Fruit fly (Drosophila melanogaster) whole organism, embryonic: ENCODE data around the gene vkg.
A peak's percentile ranks its signal among the peaks of the same experiment; 100 is the strongest.

Source experiments
- Bdp1 ChIP-seq: fragments of 200-800 bp; sonication (Bioruptor generic); optimal IDR thresholded peaks from 3 replicates; lab custom pipeline; 2016; ENCODE audit warnings: missing biosample characterization, missing genetic modification characterization
- CG11695 ChIP-seq: fragments of 200-800 bp; sonication (Bioruptor generic); IDR thresholded peaks from 3 replicates; pipeline ENCODE4 v1.3.6; 2022; ENCODE audit warnings: missing biosample characterization, missing genetic modification characterization
- CG11723 ChIP-seq: fragments of 200-800 bp; sonication (Bioruptor generic); optimal IDR thresholded peaks from 2 replicates; lab custom pipeline; 2017; ENCODE audit warnings: missing biosample characterization, mild to moderate bottlenecking, missing genetic modification characterization
- CG13296 ChIP-seq: fragments of 200-800 bp; sonication (Bioruptor generic); optimal IDR thresholded peaks from 3 replicates; lab custom pipeline; 2018; ENCODE audit warnings: missing biosample characterization, mild to moderate bottlenecking, missing genetic modification characterization
- CG14441 ChIP-seq: fragments of 200-800 bp; sonication (Bioruptor generic); IDR thresholded peaks from 2 replicates; pipeline ENCODE4 v1.3.6; 2022; ENCODE audit warnings: missing biosample characterization, missing genetic modification characterization
- CG1603 ChIP-seq: fragments of 200-800 bp; sonication (Bioruptor generic); optimal IDR thresholded peaks from 2 replicates; lab custom pipeline; 2019; ENCODE audit warnings: missing biosample characterization, mild to moderate bottlenecking, missing genetic modification characterization, moderate library complexity
- CG16779 ChIP-seq: fragments of 200-800 bp; sonication (Bioruptor generic); IDR thresholded peaks from 2 replicates; pipeline ENCODE4 v1.3.6; 2022; ENCODE audit warnings: missing biosample characterization, missing genetic modification characterization
- CG16813 ChIP-seq: fragments of 200-800 bp; sonication (Bioruptor generic); IDR thresholded peaks from 3 replicates; pipeline ENCODE4 v1.3.6; 2022; ENCODE audit warnings: missing biosample characterization, missing genetic modification characterization; ENCODE audit not compliant: partially characterized antibody
- CG17186 ChIP-seq: fragments of 200-800 bp; sonication (Bioruptor generic); optimal IDR thresholded peaks from 3 replicates; lab custom pipeline; 2017; ENCODE audit warnings: missing biosample characterization, missing genetic modification reagents, missing genetic modification characterization
- CG17328 ChIP-seq: fragments of 200-800 bp; sonication (Bioruptor generic); IDR thresholded peaks from 2 replicates; pipeline ENCODE4 v1.3.6; 2022; ENCODE audit warnings: missing biosample characterization, missing genetic modification characterization
- CG2129 ChIP-seq: fragments of 200-800 bp; sonication (Bioruptor generic); IDR thresholded peaks from 2 replicates; pipeline ENCODE4 v1.3.6; 2022; ENCODE audit warnings: missing biosample characterization, missing genetic modification characterization; ENCODE audit not compliant: partially characterized antibody
- CG2712 ChIP-seq: fragments of 200-800 bp; optimal IDR thresholded peaks from 3 replicates; lab custom pipeline; 2019; ENCODE audit warnings: missing biosample characterization, mild to moderate bottlenecking, missing genetic modification characterization, moderate library complexity
- CG5180 ChIP-seq: fragments of 200-800 bp; sonication (Bioruptor generic); optimal IDR thresholded peaks from 3 replicates; lab custom pipeline; 2017; ENCODE audit warnings: missing biosample characterization, missing genetic modification characterization, mild to moderate bottlenecking, moderate library complexity, missing genetic modification reagents
- CG7928 ChIP-seq: fragments of 200-800 bp; sonication (Bioruptor generic); optimal IDR thresholded peaks from 2 replicates; lab custom pipeline; 2017; ENCODE audit warnings: missing biosample characterization, mild to moderate bottlenecking, missing genetic modification characterization
- CG8388 ChIP-seq: fragments of 200-800 bp; sonication (Bioruptor generic); optimal IDR thresholded peaks from 2 replicates; lab custom pipeline; 2019; ENCODE audit warnings: missing biosample characterization, mild to moderate bottlenecking, missing genetic modification characterization, moderate library complexity
- CG8478 ChIP-seq: fragments of >200 bp; optimal IDR thresholded peaks from 2 replicates; lab custom pipeline; 2018
- CG9876 ChIP-seq: fragments of 200-800 bp; sonication (Bioruptor generic); optimal IDR thresholded peaks from 2 replicates; lab custom pipeline; 2016; ENCODE audit warnings: missing biosample characterization, missing genetic modification characterization
- Deaf1 ChIP-seq: fragments of 200-800 bp; optimal IDR thresholded peaks from 3 replicates; lab custom pipeline; 2019; ENCODE audit warnings: missing biosample characterization, mild to moderate bottlenecking, missing genetic modification characterization, moderate library complexity
- Drgx ChIP-seq: fragments of 200-800 bp; sonication (Bioruptor generic); IDR thresholded peaks from 2 replicates; pipeline ENCODE4 v1.3.6; 2022; ENCODE audit warnings: missing biosample characterization, missing genetic modification characterization
- Fer1 ChIP-seq: fragments of 200-800 bp; sonication (Bioruptor generic); optimal IDR thresholded peaks from 2 replicates; lab custom pipeline; 2017; ENCODE audit warnings: missing biosample characterization, mild to moderate bottlenecking, missing genetic modification characterization
- Fer2 ChIP-seq: fragments of 200-800 bp; sonication (Bioruptor generic); optimal IDR thresholded peaks from 2 replicates; lab custom pipeline; 2018; ENCODE audit warnings: missing biosample characterization, mild to moderate bottlenecking, missing genetic modification characterization, moderate library complexity
- Lhr ChIP-seq: fragments of 200-800 bp; sonication (Bioruptor generic); optimal IDR thresholded peaks from 3 replicates; lab custom pipeline; 2017; ENCODE audit warnings: mild to moderate bottlenecking, missing biosample characterization, missing genetic modification reagents, missing genetic modification characterization
- MTF-1 ChIP-seq: fragments of 200-800 bp; sonication (Bioruptor generic); optimal IDR thresholded peaks from 2 replicates; lab custom pipeline; 2018; ENCODE audit warnings: missing biosample characterization, mild to moderate bottlenecking, missing genetic modification characterization, borderline replicate concordance
- Oaz ChIP-seq: fragments of 200-800 bp; sonication (Bioruptor generic); IDR thresholded peaks from 2 replicates; pipeline ENCODE4 v1.3.6; 2022; ENCODE audit warnings: missing biosample characterization, missing genetic modification characterization
- Ravus ChIP-seq: fragments of 200-800 bp; sonication (Bioruptor generic); IDR thresholded peaks from 2 replicates; pipeline ENCODE4 v1.3.6; 2022; ENCODE audit warnings: missing biosample characterization, missing genetic modification characterization
- Vsx1 ChIP-seq: fragments of 200-800 bp; sonication (Bioruptor generic); optimal IDR thresholded peaks from 2 replicates; lab custom pipeline; 2017; ENCODE audit warnings: missing biosample characterization, mild to moderate bottlenecking, missing genetic modification characterization, missing genetic modification reagents
- YL-1 ChIP-seq: fragments of 200-800 bp; sonication (Bioruptor generic); optimal IDR thresholded peaks from 3 replicates; lab custom pipeline; 2017; ENCODE audit warnings: missing biosample characterization, mild to moderate bottlenecking, missing genetic modification characterization
- bab2 ChIP-seq: fragments of 200-800 bp; sonication (Bioruptor generic); optimal IDR thresholded peaks from 2 replicates; lab custom pipeline; 2016; ENCODE audit warnings: missing biosample characterization, missing genetic modification characterization
- crp ChIP-seq, 2 experiments: fragments of 200-800 bp; sonication (Bioruptor generic); optimal IDR thresholded peaks; 2 replicates in 1 of 2; 3 replicates in 1 of 2; lab custom pipeline; 2017; ENCODE audit warnings: missing biosample characterization in 2 of 2, missing genetic modification characterization in 2 of 2, mild to moderate bottlenecking in 1 of 2, moderate library complexity in 1 of 2
- dimm ChIP-seq: fragments of 200-800 bp; sonication (Bioruptor generic); IDR thresholded peaks from 2 replicates; pipeline ENCODE4 v1.3.6; 2022; ENCODE audit warnings: missing biosample characterization, missing genetic modification characterization
- dmrt99B ChIP-seq: fragments of 200-800 bp; sonication (Bioruptor generic); optimal IDR thresholded peaks from 2 replicates; lab custom pipeline; 2018; ENCODE audit warnings: missing biosample characterization, mild to moderate bottlenecking, missing genetic modification characterization, moderate library complexity
- emc ChIP-seq: fragments of 200-800 bp; sonication (Bioruptor generic); optimal IDR thresholded peaks from 2 replicates; lab custom pipeline; 2016; ENCODE audit warnings: missing biosample characterization, missing genetic modification characterization
- exex ChIP-seq: fragments of 200-800 bp; sonication (Bioruptor generic); optimal IDR thresholded peaks from 4 replicates; lab custom pipeline; 2018; ENCODE audit warnings: missing biosample characterization, mild to moderate bottlenecking, missing genetic modification characterization, moderate library complexity
- fd96Cb ChIP-seq: fragments of 200-800 bp; sonication (Bioruptor generic); optimal IDR thresholded peaks from 2 replicates; lab custom pipeline; 2018; ENCODE audit warnings: missing biosample characterization, mild to moderate bottlenecking, missing genetic modification characterization, moderate library complexity
- gem ChIP-seq: fragments of 200-800 bp; sonication (Bioruptor generic); optimal IDR thresholded peaks from 2 replicates; lab custom pipeline; 2019; ENCODE audit warnings: missing biosample characterization, mild to moderate bottlenecking, missing genetic modification characterization, moderate library complexity
- gsb-n ChIP-seq: fragments of 200-800 bp; sonication (Bioruptor generic); optimal IDR thresholded peaks from 3 replicates; lab custom pipeline; 2018; ENCODE audit warnings: missing biosample characterization, mild to moderate bottlenecking, missing genetic modification characterization
- gt ChIP-seq: fragments of 200-800 bp; sonication (Bioruptor generic); IDR thresholded peaks from 2 replicates; pipeline ENCODE4 v1.3.6; 2022; ENCODE audit warnings: missing biosample characterization, missing genetic modification characterization
- kni ChIP-seq: fragments of 200-800 bp; sonication (Bioruptor generic); optimal IDR thresholded peaks from 3 replicates; lab custom pipeline; 2017; ENCODE audit warnings: mild to moderate bottlenecking, missing biosample characterization, missing genetic modification reagents, missing genetic modification characterization
- lov ChIP-seq, 2 experiments: fragments of 200-800 bp in 1 of 2; fragments of >200 bp in 1 of 2; sonication (Bioruptor generic) in 1 of 2; IDR thresholded peaks in 1 of 2; optimal IDR thresholded peaks in 1 of 2; 2 replicates in 1 of 2; 3 replicates in 1 of 2; pipeline versions ENCODE4 v1.3.6 to Lab custom; 2017 to 2022; ENCODE audit warnings: missing biosample characterization in 1 of 2, missing genetic modification characterization in 1 of 2
- mam ChIP-seq: fragments of 200-800 bp; sonication (Bioruptor generic); optimal IDR thresholded peaks from 3 replicates; lab custom pipeline; 2016; ENCODE audit warnings: missing biosample characterization, missing genetic modification characterization
- schlank ChIP-seq: fragments of 200-800 bp; sonication (Bioruptor generic); optimal IDR thresholded peaks from 2 replicates; lab custom pipeline; 2018; ENCODE audit warnings: missing biosample characterization, mild to moderate bottlenecking, missing genetic modification characterization
- sob ChIP-seq: fragments of 200-800 bp; sonication (Bioruptor generic); IDR thresholded peaks from 2 replicates; pipeline ENCODE4 v1.3.6; 2022; ENCODE audit warnings: missing biosample characterization, missing genetic modification characterization
- tap ChIP-seq: fragments of 200-800 bp; optimal IDR thresholded peaks from 3 replicates; lab custom pipeline; 2019; ENCODE audit warnings: missing biosample characterization, mild to moderate bottlenecking, missing genetic modification characterization, moderate library complexity
- tio ChIP-seq: fragments of 200-800 bp; sonication (Bioruptor generic); optimal IDR thresholded peaks from 2 replicates; lab custom pipeline; 2017; ENCODE audit warnings: missing biosample characterization, missing genetic modification characterization, inconsistent platforms
- z ChIP-seq: fragments of 200-800 bp; sonication (Bioruptor generic); IDR thresholded peaks from 3 replicates; pipeline ENCODE4 v1.3.6; 2022; ENCODE audit warnings: missing biosample characterization, missing genetic modification characterization
- zen2 ChIP-seq: fragments of 200-800 bp; sonication (Bioruptor generic); IDR thresholded peaks from 3 replicates; pipeline ENCODE4 v1.3.6; 2022; ENCODE audit warnings: missing biosample characterization, missing genetic modification characterization; ENCODE audit not compliant: partially characterized antibody
- zfh1 ChIP-seq: fragments of 200-800 bp; sonication (Bioruptor generic); IDR thresholded peaks from 3 replicates; pipeline ENCODE4 v1.3.6; 2022; ENCODE audit warnings: missing biosample characterization, missing genetic modification characterization

Gene vkg

dm6 chr2L:4997401-4998259 is 30.4 kb downstream of the vkg start (continued):
- TF ChIP-seq CG7928 (GFP tag; lab: Kevin White, UChicago) (peak; percentile 82), Lhr (peak; percentile 97), CG9876 (GFP tag; lab: Kevin White, UChicago) (peak; percentile 99), Bdp1 (GFP tag; lab: Kevin White, UChicago) (peak; percentile 94), mam (GFP tag; lab: Kevin White, UChicago) (peak; percentile 99), YL-1 (GFP tag; lab: Kevin White, UChicago) (peak; percentile 97), CG2129 (no peak), dmrt99B (tag; lab: Kevin White, UChicago) (peak; percentile 99), sob (GFP tag; lab: Robert Waterston, UW) (peak; percentile 99), tio (GFP tag; lab: Kevin White, UChicago) (peak; percentile 99), Deaf1 (tag; lab: Kevin White, UChicago) (peak; percentile 98), gt (GFP tag; lab: Robert Waterston, UW) (peak; percentile 98), CG17186 (GFP tag; lab: Kevin White, UChicago) (peak; percentile 97), CG17328 (peak; percentile 99), CG14441 (GFP tag; lab: Robert Waterston, UW) (peak; percentile 99), CG11695 (GFP tag; lab: Robert Waterston, UW) (peak; percentile 98), zfh1 (peak; percentile 100), zen2 (peak; percentile 43; the same call in 1 of the 3 replicates), Drgx (GFP tag; lab: Robert Waterston, UW) (peak; percentile 99), schlank (tag; lab: Kevin White, UChicago) (peak; percentile 96), gem (tag; lab: Kevin White, UChicago) (peak; percentile 100), CG13296 (GFP tag; lab: Kevin White, UChicago) (peak; percentile 96), fd96Cb (tag; lab: Kevin White, UChicago) (peak; percentile 99), Fer1 (GFP tag; lab: Kevin White, UChicago) (peak; percentile 98), Fer2 (tag; lab: Kevin White, UChicago) (peak; percentile 96), gsb-n (tag; lab: Kevin White, UChicago) (peak; percentile 99), CG5180 (GFP tag; lab: Kevin White, UChicago) (peak; percentile 93), dimm (GFP tag; lab: Robert Waterston, UW) (peak; percentile 98), CG16813 (GFP tag; lab: Robert Waterston, UW) (peak; percentile 65), CG2712 (tag; lab: Kevin White, UChicago) (peak; percentile 99), emc (GFP tag; lab: Kevin White, UChicago) (peak; percentile 97), CG8388 (GFP tag; lab: Kevin White, UChicago) (peak; percentile 98), exex (tag; lab: Kevin White, UChicago) (peak; percentile 88), tap (peak; percentile 98), Vsx1 (peak; percentile 96), CG16779 (GFP tag; lab: Robert Waterston, UW) (peak; percentile 98), Ravus (GFP tag; lab: Robert Waterston, UW) (peak; percentile 98), crp (GFP tag; optimal IDR thresholded peaks at IDR 0.05; lab: Kevin White, UChicago) (peak; percentile 35 to 77), CG8478 (peak; percentile 94), CG1603 (tag; lab: Kevin White, UChicago) (peak; percentile 99), lov (optimal IDR thresholded peaks at IDR 0.05; lab: Kevin White, UChicago) (no peak), lov (GFP tag; IDR thresholded peaks at IDR 0.05; lab: Robert Waterston, UW) (peak; percentile 98), z (GFP tag; lab: Robert Waterston, UW) (peak; percentile 84), MTF-1 (GFP tag; lab: Kevin White, UChicago) (peak; percentile 98), CG11723 (GFP tag; lab: Kevin White, UChicago) (peak; percentile 98), bab2 (GFP tag; lab: Kevin White, UChicago) (peak; percentile 99), kni (GFP tag; lab: Kevin White, UChicago) (peak; percentile 96), Oaz (peak; percentile 98)
